Fruit fly (Drosophila melanogaster) S2 (cell line): ENCODE data around the gene CG33489.

Experiments used
- CG8478 ChIP-seq: fragments of >200 bp; optimal IDR thresholded peaks from 2 replicates; lab custom pipeline; 2018
- CTCF ChIP-seq, 2 experiments: fragments of >200 bp; optimal IDR thresholded peaks; 2 replicates each; lab custom pipeline; 2018

CG33489 gene

DNA sequence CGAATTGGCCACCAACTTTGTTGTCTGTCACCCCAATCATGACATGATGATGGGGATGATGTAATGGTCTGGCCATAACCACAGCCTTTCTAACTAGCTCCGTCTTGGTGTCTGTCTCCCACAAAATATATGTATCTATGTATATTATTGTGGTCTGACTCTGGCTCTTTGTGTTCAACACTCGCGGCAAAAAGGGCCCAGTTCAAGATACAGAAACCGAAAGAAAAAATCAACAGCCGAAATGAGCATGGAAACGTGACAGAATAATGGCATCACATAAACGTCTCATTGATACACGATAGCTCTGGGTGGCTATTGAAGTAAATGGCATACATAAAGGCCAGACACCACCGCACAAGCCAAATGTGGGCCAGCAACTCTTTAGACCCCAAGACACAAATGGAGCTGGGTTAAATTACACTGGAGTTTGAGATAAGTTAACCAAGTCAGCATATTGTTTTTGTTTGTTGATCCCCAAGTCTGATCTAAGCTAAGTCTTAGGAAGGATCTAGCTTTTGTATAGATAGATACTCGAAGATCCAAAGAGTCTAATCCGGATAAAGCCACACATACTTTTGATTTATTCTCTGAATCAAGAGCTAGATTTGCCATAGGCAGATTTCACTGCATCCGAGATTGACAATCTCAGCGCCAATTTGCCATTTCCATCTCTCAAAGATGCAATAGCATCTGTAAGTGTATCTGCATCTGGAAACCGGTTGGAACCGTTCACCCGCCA lies 44.7 kb downstream of the CG33489 start:
- TF ChIP-seq CG8478 (lab: Kevin White, UChicago) (no peak), CTCF (optimal IDR thresholded peaks at IDR 0.05; lab: Kevin White, UChicago) (no peak)

DNA sequence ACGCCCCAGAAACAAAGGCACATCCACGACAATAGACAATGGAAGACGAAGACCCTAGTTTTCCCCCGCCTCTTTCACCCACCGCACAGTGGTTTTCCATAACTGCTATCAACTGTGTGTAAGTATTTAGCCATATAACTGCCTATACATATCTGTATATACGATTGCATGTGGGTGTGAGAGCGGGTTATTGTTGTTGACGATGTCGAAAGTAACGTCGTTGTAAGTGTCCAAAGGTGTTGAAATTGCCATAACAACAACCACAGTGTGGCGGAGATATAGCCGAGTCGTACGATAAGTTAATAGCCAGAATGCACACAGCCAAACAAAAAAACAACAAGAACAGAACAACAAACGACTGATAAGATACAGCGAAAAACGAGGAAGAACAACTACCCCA lies 45.5 kb downstream of the CG33489 start:
- no peak for TF ChIP-seq CTCF (optimal IDR thresholded peaks at IDR 0.05; lab: Kevin White, UChicago)
- TF ChIP-seq CG8478 (lab: Kevin White, UChicago) = no peak

DNA sequence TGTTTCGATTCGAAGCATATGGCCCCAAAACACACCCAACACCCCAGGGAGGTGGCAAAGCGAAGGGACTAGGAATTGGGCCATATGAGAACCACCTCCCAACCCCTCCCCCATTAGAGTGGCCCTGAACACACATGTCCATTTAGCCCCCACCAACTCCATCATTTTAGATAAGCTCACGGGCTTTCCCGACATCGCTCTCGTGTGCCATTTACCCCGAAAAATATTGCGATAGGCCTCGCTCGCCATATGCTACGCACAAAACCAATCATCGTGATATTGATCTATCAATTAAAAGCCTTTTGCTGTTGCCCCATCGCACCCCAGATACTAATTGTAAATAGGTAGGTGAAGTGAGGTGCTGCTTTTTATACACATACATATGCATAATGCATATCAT lies 46.5 kb downstream of the CG33489 start:
- TF ChIP-seq CTCF (optimal IDR thresholded peaks at IDR 0.05; lab: Kevin White, UChicago) (no peak), CG8478 (lab: Kevin White, UChicago) (no peak)

DNA sequence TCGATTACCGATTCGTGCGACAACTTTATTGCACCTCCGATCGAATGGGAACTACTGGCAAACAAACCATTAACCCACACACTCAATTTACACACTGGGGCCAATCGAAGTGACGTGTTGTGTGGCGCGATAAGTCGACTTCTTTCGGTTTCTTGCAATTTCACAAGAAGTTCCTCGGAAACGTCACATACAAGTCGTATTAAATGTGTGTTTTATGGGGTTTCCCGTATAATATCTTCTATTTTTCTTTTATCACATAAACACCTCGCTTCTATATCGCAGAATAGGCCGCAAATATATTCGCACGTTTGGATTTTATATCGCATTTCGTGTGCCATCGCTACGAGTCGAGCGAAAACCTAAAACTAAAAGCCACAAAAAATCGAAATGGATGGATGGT lies 47.1 kb downstream of the CG33489 start:
- TF ChIP-seq CTCF (optimal IDR thresholded peaks at IDR 0.05; lab: Kevin White, UChicago) (no peak), CG8478 (lab: Kevin White, UChicago) (no peak)

DNA sequence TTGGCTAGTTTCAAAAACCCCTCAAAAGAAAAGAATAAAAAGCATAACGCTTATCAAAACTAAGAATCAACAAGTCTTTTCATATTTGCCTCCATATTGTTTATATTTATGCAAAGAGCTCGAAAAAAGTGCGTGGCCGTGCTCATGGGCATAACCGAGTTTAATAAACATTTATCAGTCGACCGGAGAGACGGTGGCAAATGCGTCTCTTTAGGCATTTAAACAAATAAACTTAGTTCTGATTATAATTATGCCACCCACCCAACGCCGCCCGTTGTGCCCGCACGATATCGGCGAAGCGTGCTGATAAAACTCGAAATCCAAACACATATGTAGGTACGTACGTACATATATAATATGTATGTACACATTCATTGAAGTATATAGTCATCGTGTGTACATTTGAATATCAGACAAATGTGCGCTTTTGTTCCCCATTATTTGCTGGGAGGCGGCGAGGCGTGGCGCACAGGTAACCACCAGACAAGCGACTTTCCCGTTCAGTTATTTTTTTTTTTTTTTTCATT lies 48.4 kb downstream of the CG33489 start:
- no peak for TF ChIP-seq CTCF (optimal IDR thresholded peaks at IDR 0.05; lab: Kevin White, UChicago)
- no peak for TF ChIP-seq CG8478 (lab: Kevin White, UChicago)

DNA sequence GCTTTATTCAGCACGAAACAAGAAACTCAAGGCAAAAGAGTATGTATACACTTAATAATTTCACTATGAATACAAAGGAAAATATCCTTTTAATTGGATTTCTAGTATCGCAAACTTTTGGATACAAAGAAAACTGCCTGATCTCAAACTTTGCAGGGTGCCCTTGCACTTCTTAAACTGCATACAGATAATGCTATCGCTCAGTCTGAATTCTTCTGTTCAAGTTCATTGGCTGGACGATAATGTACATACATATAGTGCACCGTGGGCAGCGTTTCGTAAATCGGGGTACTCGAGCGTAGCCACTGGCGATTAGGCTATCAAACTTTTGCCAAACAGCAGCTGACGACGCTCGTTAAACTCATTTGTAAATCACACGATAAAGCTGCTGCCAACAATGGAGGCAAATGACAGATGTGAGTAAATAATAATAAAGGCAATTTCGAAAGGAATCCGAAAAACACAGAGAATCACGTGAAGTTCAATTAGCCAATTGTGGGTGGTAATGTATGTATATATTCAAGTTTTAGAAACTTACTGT lies 50.1 kb downstream of the CG33489 start:
- no peak for TF ChIP-seq CTCF (optimal IDR thresholded peaks at IDR 0.05; lab: Kevin White, UChicago)
- no peak for TF ChIP-seq CG8478 (lab: Kevin White, UChicago)

DNA sequence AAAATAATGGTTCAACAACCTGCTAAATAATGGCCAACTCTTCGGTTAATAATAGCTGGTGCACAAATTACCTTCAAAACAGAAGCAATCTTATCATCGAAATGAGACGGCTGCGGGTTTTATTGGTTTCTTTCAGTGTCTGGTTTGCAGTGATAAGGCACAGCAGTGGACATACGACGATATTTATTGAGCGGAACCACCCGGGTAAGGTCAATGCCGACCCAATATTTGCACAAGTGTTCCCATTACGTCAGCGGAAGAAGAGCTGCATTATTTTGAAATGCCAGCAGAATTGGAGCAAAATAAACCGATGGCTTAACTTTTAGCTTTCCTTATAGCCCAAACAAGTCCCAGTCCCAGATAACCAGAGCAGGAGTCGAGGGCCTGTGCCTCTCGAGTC lies 51.1 kb downstream of the CG33489 start:
- TF ChIP-seq CG8478 (lab: Kevin White, UChicago) (no peak), CTCF (optimal IDR thresholded peaks at IDR 0.05; lab: Kevin White, UChicago) (no peak)
